Fruit fly (Drosophila melanogaster) whole organism, pupa: ENCODE data around the gene Wdr37.

Experiments
- CG12605 ChIP-seq: fragments of 200-800 bp; sonication (Bioruptor generic); IDR thresholded peaks from 2 replicates; pipeline ENCODE4 v1.3.6; 2022; ENCODE audit warnings: missing biosample characterization, missing genetic modification characterization
- CG15710 ChIP-seq: fragments of 200-800 bp; sonication (Bioruptor generic); optimal IDR thresholded peaks from 2 replicates; lab custom pipeline; 2018; ENCODE audit warnings: missing biosample characterization, mild to moderate bottlenecking, missing genetic modification characterization, moderate library complexity
- CG17806 ChIP-seq: fragments of 200-800 bp; sonication (Bioruptor generic); optimal IDR thresholded peaks from 2 replicates; lab custom pipeline; 2018; ENCODE audit warnings: missing biosample characterization, mild to moderate bottlenecking, missing genetic modification characterization, moderate library complexity
- CG4496 ChIP-seq: fragments of 200-800 bp; sonication (Bioruptor generic); IDR thresholded peaks from 3 replicates; pipeline ENCODE4 v1.3.6; 2022; ENCODE audit warnings: missing biosample characterization, missing genetic modification characterization
- CG9948 ChIP-seq: fragments of 200-800 bp; sonication (Bioruptor generic); optimal IDR thresholded peaks from 2 replicates; lab custom pipeline; 2018; ENCODE audit warnings: missing biosample characterization, mild to moderate bottlenecking, missing genetic modification characterization, moderate library complexity
- Snoo ChIP-seq: fragments of 200-800 bp; sonication (Bioruptor generic); optimal IDR thresholded peaks from 3 replicates; lab custom pipeline; 2017; ENCODE audit warnings: missing biosample characterization, mild to moderate bottlenecking, missing genetic modification characterization, inconsistent platforms
- gl ChIP-seq: fragments of 200-800 bp; sonication (Bioruptor generic); optimal IDR thresholded peaks from 2 replicates; lab custom pipeline; 2018; ENCODE audit warnings: missing biosample characterization, mild to moderate bottlenecking, missing genetic modification characterization

DNA sequence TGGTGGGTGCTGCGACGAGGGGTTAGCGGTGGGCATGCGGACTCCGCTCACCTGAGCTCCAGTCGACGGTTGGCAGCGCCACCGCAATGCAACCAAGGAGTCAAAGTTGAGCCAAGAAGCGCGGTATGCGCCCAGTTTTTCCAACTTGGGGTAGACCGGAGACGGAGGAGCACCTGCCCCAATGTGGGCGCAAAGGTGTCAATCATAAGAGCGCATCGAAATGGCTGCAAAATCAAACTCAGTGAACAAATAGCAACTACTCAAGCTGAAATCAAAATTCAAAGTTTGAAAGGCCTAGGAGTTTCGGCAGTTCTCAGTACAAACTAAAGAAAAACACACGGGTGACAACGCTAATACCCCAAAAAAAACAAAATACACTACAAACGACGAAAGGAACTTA lies 40.8 kb downstream of the Wdr37 start, which contains the start of gene hmw:
- TF ChIP-seq CG12605 (GFP tag; lab: Robert Waterston, UW), result no peak
- no peak for TF ChIP-seq Snoo (tag; lab: Kevin White, UChicago)
- TF ChIP-seq CG17806 (tag; lab: Kevin White, UChicago), result no peak
- TF ChIP-seq CG15710 (tag; lab: Kevin White, UChicago), result no peak
- no peak for TF ChIP-seq gl (tag; lab: Kevin White, UChicago)
- no peak for TF ChIP-seq CG4496 (GFP tag; lab: Robert Waterston, UW)
- TF ChIP-seq CG9948 (tag; lab: Kevin White, UChicago), result no peak
